Worm (Caenorhabditis elegans) whole organism, late embryonic: ENCODE data around the gene sto-3.
A peak's percentile ranks its signal among the peaks of the same experiment; 100 is the strongest.

Source experiments
- F13H6.1 ChIP-seq: sonication (generic microtip); optimal IDR thresholded peaks from 2 replicates; lab custom pipeline; 2016; ENCODE audit warnings: missing genetic modification characterization, missing compliant biosample characterization
- K02D7.2 ChIP-seq: sonication (generic microtip); optimal IDR thresholded peaks from 2 replicates; lab custom pipeline; 2017; ENCODE audit warnings: mild to moderate bottlenecking, missing genetic modification characterization, missing compliant biosample characterization
- ceh-14 ChIP-seq: sonication (generic microtip); optimal IDR thresholded peaks from 2 replicates; lab custom pipeline; 2016; ENCODE audit warnings: missing genotype, missing genetic modification characterization, missing compliant biosample characterization
- ceh-19 ChIP-seq: fragments of 200-800 bp; sonication (Bioruptor generic); optimal IDR thresholded peaks from 2 replicates; lab custom pipeline; 2018; ENCODE audit warnings: mild to moderate bottlenecking, missing genetic modification characterization, missing compliant biosample characterization
- ceh-31 ChIP-seq: sonication (generic microtip); optimal IDR thresholded peaks from 2 replicates; lab custom pipeline; 2016; ENCODE audit warnings: missing genetic modification characterization, missing compliant biosample characterization
- ceh-34 ChIP-seq: sonication (generic microtip); optimal IDR thresholded peaks from 2 replicates; lab custom pipeline; 2016; ENCODE audit warnings: mild to moderate bottlenecking, missing genetic modification characterization, missing compliant biosample characterization
- ceh-48 ChIP-seq: sonication (generic microtip); optimal IDR thresholded peaks from 2 replicates; lab custom pipeline; 2016; ENCODE audit warnings: missing genetic modification characterization, inconsistent platforms, missing compliant biosample characterization
- ceh-6 ChIP-seq: fragments of 200-800 bp; sonication (Bioruptor generic); optimal IDR thresholded peaks from 2 replicates; lab custom pipeline; 2018; ENCODE audit warnings: mild to moderate bottlenecking, missing genetic modification characterization, missing compliant biosample characterization
- che-1 ChIP-seq: sonication (generic microtip); optimal IDR thresholded peaks from 2 replicates; lab custom pipeline; 2016; ENCODE audit warnings: mild to moderate bottlenecking, missing genetic modification characterization, missing compliant biosample characterization
- elt-2 ChIP-seq: sonication (generic microtip); optimal IDR thresholded peaks from 2 replicates; lab custom pipeline; 2016; ENCODE audit warnings: missing genetic modification reagents, missing genetic modification characterization, missing compliant biosample characterization
- elt-4 ChIP-seq: sonication (generic microtip); optimal IDR thresholded peaks from 2 replicates; lab custom pipeline; 2016; ENCODE audit warnings: missing genetic modification characterization, missing compliant biosample characterization
- ets-4 ChIP-seq: sonication (generic microtip); optimal IDR thresholded peaks from 2 replicates; lab custom pipeline; 2016; ENCODE audit warnings: missing genetic modification characterization, missing compliant biosample characterization
- fax-1 ChIP-seq: sonication (generic microtip); optimal IDR thresholded peaks from 2 replicates; lab custom pipeline; 2016; ENCODE audit warnings: missing genotype, missing genetic modification characterization, missing compliant biosample characterization
- fkh-6 ChIP-seq: sonication (generic microtip); optimal IDR thresholded peaks from 2 replicates; lab custom pipeline; 2016; ENCODE audit warnings: missing genetic modification characterization, missing compliant biosample characterization
- gmeb-2 ChIP-seq: sonication (generic microtip); optimal IDR thresholded peaks from 2 replicates; lab custom pipeline; 2016; ENCODE audit warnings: missing genetic modification characterization, inconsistent platforms, missing compliant biosample characterization
- hlh-13 ChIP-seq: fragments of 200-800 bp; sonication (Bioruptor generic); optimal IDR thresholded peaks from 2 replicates; lab custom pipeline; 2018; ENCODE audit warnings: mild to moderate bottlenecking, missing genetic modification characterization, missing compliant biosample characterization
- hlh-30 ChIP-seq: sonication (generic microtip); optimal IDR thresholded peaks from 2 replicates; lab custom pipeline; 2017; ENCODE audit warnings: antibody characterized with exemption, missing genetic modification characterization, missing compliant biosample characterization; ENCODE audit not compliant: insufficient read depth
- hlh-6 ChIP-seq: sonication (generic microtip); optimal IDR thresholded peaks from 2 replicates; lab custom pipeline; 2016; ENCODE audit warnings: missing genotype, missing genetic modification characterization, missing compliant biosample characterization
- lin-11 ChIP-seq: fragments of 200-800 bp; sonication (Bioruptor generic); optimal IDR thresholded peaks from 2 replicates; lab custom pipeline; 2018; ENCODE audit warnings: mild to moderate bottlenecking, missing genetic modification characterization, missing compliant biosample characterization
- madf-2 ChIP-seq: sonication (generic microtip); optimal IDR thresholded peaks from 2 replicates; lab custom pipeline; 2017; ENCODE audit warnings: missing genetic modification characterization, missing compliant biosample characterization
- nfya-1 ChIP-seq: sonication (generic microtip); optimal IDR thresholded peaks from 2 replicates; lab custom pipeline; 2017; ENCODE audit warnings: missing genetic modification characterization, mild to moderate bottlenecking, missing compliant biosample characterization, antibody characterized with exemption, moderate library complexity
- nhr-232 ChIP-seq: sonication (generic microtip); optimal IDR thresholded peaks from 2 replicates; lab custom pipeline; 2016; ENCODE audit warnings: missing genetic modification characterization, missing compliant biosample characterization
- npax-4 ChIP-seq: sonication (generic microtip); optimal IDR thresholded peaks from 2 replicates; lab custom pipeline; 2016; ENCODE audit warnings: missing genetic modification characterization, missing compliant biosample characterization
- pag-3 ChIP-seq: sonication (generic microtip); optimal IDR thresholded peaks from 2 replicates; lab custom pipeline; 2016; ENCODE audit warnings: missing compliant biosample characterization, missing genetic modification characterization, borderline replicate concordance
- pha-4 ChIP-seq: fragments of 150-350 bp; optimal IDR thresholded peaks from 2 replicates; lab custom pipeline; 2018; ENCODE audit warnings: missing biosample characterization, missing genetic modification reagents, missing genetic modification characterization
- pqm-1 ChIP-seq: sonication (generic microtip); optimal IDR thresholded peaks from 2 replicates; lab custom pipeline; 2016; ENCODE audit warnings: missing genetic modification characterization, missing compliant biosample characterization
- rnt-1 ChIP-seq: sonication (generic microtip); optimal IDR thresholded peaks from 2 replicates; lab custom pipeline; 2016; ENCODE audit warnings: missing genetic modification characterization, missing compliant biosample characterization
- sdc-2 ChIP-seq: sonication (generic microtip); optimal IDR thresholded peaks from 2 replicates; lab custom pipeline; 2016; ENCODE audit warnings: missing genotype, missing genetic modification characterization, missing compliant biosample characterization
- syd-9 ChIP-seq: sonication (generic microtip); optimal IDR thresholded peaks from 2 replicates; lab custom pipeline; 2016; ENCODE audit warnings: mild to moderate bottlenecking, missing genetic modification characterization, moderate library complexity, missing compliant biosample characterization
- tbx-2 ChIP-seq: sonication (generic microtip); optimal IDR thresholded peaks from 2 replicates; lab custom pipeline; 2016; ENCODE audit warnings: missing genetic modification characterization, missing compliant biosample characterization
- unc-3 ChIP-seq, 2 experiments: fragments of 200-800 bp in 1 of 2; sonication (Bioruptor generic) in 1 of 2; sonication (generic microtip) in 1 of 2; conservative IDR thresholded peaks in 1 of 2; optimal IDR thresholded peaks in 1 of 2; 2 replicates each; pipeline versions ENCODE4 v1.3.6 to Lab custom; 2016 to 2022; ENCODE audit warnings: missing compliant biosample characterization in 2 of 2, missing genetic modification characterization in 2 of 2, missing genetic modification reagents in 1 of 2
- unc-42 ChIP-seq: sonication (generic microtip); optimal IDR thresholded peaks from 2 replicates; lab custom pipeline; 2016; ENCODE audit warnings: missing genotype, missing genetic modification characterization, missing compliant biosample characterization
- unc-55 ChIP-seq: sonication (generic microtip); optimal IDR thresholded peaks from 2 replicates; lab custom pipeline; 2017; ENCODE audit warnings: missing biosample characterization, missing genetic modification reagents, missing genetic modification characterization
- unc-86 ChIP-seq: sonication (generic microtip); optimal IDR thresholded peaks from 2 replicates; lab custom pipeline; 2016; ENCODE audit warnings: missing genetic modification characterization, missing compliant biosample characterization
- ztf-16 ChIP-seq: sonication (generic microtip); optimal IDR thresholded peaks from 2 replicates; lab custom pipeline; 2017; ENCODE audit warnings: missing genetic modification characterization, missing compliant biosample characterization

sto-3 gene

DNA sequence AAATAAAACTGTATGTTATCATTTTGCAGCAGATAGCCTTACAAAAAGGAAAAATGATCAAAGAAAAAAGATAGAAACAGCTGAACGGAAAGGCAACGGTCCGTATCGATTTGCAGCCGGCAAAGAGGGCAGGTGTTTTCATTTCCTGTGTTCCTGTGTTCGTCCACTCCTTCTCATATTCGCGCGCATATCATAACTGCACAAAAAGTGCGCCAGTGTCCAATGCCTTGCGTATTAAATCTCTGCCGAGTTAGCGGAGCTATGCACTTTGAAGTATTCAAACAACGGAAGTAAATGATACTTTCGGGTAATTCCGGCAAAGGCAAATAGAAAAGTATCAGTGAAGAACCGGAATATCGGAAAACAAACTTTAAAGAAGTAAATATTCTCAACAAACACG is 40.7 kb upstream of the sto-3 start:
- TF ChIP-seq ets-4 (tag; lab: Kevin White, UChicago) (no peak), ceh-34 (tag; lab: Kevin White, UChicago) (peak; percentile 31), pha-4 (no peak), hlh-13 (no peak), ztf-16 (no peak), npax-4 (tag; lab: Kevin White, UChicago) (no peak), ceh-6 (GFP tag; lab: Kevin White, UChicago) (peak; percentile 47), unc-55 (GFP tag; lab: Kevin White, UChicago) (no peak), elt-2 (tag; lab: Kevin White, UChicago) (peak; percentile 48), fkh-6 (tag; lab: Kevin White, UChicago) (no peak), madf-2 (tag; lab: Kevin White, UChicago) (no peak), ceh-19 (peak; percentile 4), nhr-232 (tag; lab: Kevin White, UChicago) (peak; percentile 2), fax-1 (tag; lab: Kevin White, UChicago) (no peak), che-1 (peak; percentile 18), elt-4 (tag; lab: Kevin White, UChicago) (no peak), unc-3 (GFP tag; conservative IDR thresholded peaks at IDR 0.05; lab: Robert Waterston, UW) (no peak), unc-3 (tag; optimal IDR thresholded peaks at IDR 0.05; lab: Kevin White, UChicago) (no peak), lin-11 (tag; lab: Kevin White, UChicago) (no peak), tbx-2 (tag; lab: Kevin White, UChicago) (peak; percentile 10), pqm-1 (no peak), K02D7.2 (tag; lab: Kevin White, UChicago) (no peak)

DNA sequence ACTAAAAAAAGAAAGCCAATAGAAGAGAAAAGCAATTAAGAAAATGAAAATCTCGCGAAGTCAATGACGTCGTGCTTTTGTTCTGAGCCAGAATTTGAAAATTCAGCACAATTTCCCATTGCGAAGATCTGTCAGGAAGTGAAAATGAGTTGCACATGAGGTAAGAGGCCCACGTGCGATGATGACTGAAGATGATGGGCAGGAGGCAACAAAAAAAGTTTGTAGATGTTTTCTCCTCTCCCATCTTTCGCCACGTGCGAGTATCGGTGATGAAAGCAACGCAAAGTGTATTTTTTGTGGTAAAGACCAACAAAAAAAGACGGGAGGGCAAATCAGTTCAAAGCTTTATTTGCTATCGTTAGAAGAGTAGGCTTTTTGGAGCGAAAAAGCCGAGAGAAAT is 40.2 kb upstream of the sto-3 start:
- TF ChIP-seq syd-9 (tag; lab: Kevin White, UChicago) = no peak
- TF ChIP-seq fax-1 (tag; lab: Kevin White, UChicago) = no peak
- no peak for TF ChIP-seq hlh-13
- TF ChIP-seq ceh-14 = no peak
- no peak for TF ChIP-seq pag-3 (tag; lab: Kevin White, UChicago)
- TF ChIP-seq rnt-1 (tag; lab: Kevin White, UChicago) = no peak
- TF ChIP-seq che-1 = no peak
- TF ChIP-seq unc-86 (tag; lab: Kevin White, UChicago) = no peak
- TF ChIP-seq, all 69 proteins: peak for 0

DNA sequence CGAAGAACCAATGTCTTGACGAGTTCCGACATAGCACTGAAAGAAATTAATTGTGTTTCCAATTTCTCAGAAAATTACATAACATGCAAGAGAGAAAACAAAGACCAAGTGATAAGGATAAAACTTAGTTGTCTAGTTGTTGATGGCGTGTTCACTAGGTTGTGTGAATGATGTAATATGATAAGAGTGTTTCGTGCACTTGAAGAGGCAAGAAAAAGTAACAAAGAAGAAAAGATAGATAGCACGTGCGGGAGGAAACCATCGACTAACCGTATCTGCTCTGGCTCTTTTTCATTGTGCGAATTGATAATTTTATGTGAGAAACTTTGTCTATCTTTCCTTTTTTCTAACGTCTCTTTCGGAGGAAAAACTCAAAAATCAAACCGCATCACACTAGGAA is 39.7 kb upstream of the sto-3 start, which contains the start of gene sfxn-1.5:
Gene sfxn-1.5 (minus strand): TSS at position 36 of the 400 bp plus-strand sequence.
- TF ChIP-seq elt-2 (tag; lab: Kevin White, UChicago) (peak; percentile 97), ets-4 (tag; lab: Kevin White, UChicago) (no peak)
- TF ChIP-seq, all 69 proteins: peak for 1

DNA sequence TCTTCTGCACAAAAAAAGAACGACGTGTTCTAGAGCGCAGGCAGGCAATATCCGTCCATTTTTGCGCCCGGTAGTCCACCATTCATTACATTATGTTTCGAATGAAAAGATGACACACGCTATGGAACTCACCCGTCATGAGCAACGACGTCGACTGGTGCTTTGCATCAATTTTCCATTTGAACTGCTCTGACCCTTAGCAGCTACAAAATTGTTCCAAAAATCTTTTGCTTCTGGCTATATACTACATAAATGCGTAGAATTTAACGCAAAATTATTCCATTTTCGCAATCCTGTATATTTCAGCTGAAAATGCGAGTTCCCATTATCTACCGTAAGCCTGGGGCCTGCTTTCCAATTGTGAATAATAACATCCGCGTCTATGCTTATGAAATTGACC is 36.4 kb upstream of the sto-3 start, which contains the start of gene T04F8.3:
Gene T04F8.3 (plus strand): TSS at position 301 of the 400 bp plus-strand sequence.
- TF ChIP-seq che-1 (no peak), hlh-6 (no peak)

DNA sequence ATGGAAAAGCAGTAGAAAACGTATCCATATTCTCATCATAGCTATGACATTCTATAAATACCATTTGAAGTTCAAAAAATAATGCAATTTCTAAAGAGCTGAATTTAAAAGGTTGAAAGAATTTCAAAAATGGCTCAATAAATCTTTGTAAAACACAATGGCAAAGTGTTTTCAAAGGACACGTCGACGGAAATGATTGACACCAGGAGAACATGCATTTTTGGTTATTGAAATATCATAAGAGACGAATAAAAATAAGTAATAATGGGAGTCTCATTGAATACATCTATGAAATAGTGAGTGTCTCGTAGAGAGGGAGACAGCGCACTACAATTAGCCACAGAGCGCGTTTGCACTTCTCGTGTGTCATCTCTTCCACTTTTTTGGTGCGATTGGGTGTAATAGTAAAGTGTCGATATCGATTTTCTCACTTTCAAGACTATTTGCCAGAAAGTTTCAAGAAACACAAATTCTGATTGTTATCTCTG is 34.7 kb upstream of the sto-3 start, which contains the start of gene T04F8.2:
Gene T04F8.2 (minus strand): TSS at position 51 of the 488 bp plus-strand sequence.
- TF ChIP-seq ceh-48 (tag; lab: Kevin White, UChicago) = peak; percentile 32
- TF ChIP-seq nfya-1 (tag; lab: Kevin White, UChicago) = peak; percentile 53
- peak; percentile 17 for TF ChIP-seq unc-42 (tag; lab: Kevin White, UChicago)
- TF ChIP-seq hlh-30 = peak; percentile 14
- TF ChIP-seq ceh-31 = peak; percentile 57
- peak; percentile 32 for TF ChIP-seq sdc-2 (tag; lab: Kevin White, UChicago)
- no peak for TF ChIP-seq F13H6.1 (tag; lab: Kevin White, UChicago)
- TF ChIP-seq unc-55 (GFP tag; lab: Kevin White, UChicago) = peak; percentile 33
- no peak for TF ChIP-seq gmeb-2 (tag; lab: Kevin White, UChicago)
- peak; percentile 5 for TF ChIP-seq tbx-2 (tag; lab: Kevin White, UChicago)
